Fruit fly (Drosophila melanogaster) whole organism, embryonic: ENCODE results near the gene CG11986.

Source experiments
- Adf1 ChIP-seq: fragments of 200-800 bp; sonication (Bioruptor generic); IDR thresholded peaks from 2 replicates; pipeline ENCODE4 v1.3.6; 2022; ENCODE audit warnings: missing biosample characterization, missing genetic modification characterization
- CG10959 ChIP-seq: fragments of 200-800 bp; sonication (Bioruptor generic); IDR thresholded peaks from 2 replicates; pipeline ENCODE4 v1.3.6; 2022; ENCODE audit warnings: missing biosample characterization, missing genetic modification characterization
- CG11696 ChIP-seq: fragments of 200-800 bp; sonication (Bioruptor generic); IDR thresholded peaks from 2 replicates; pipeline ENCODE4 v1.3.6; 2022; ENCODE audit warnings: missing biosample characterization, missing genetic modification characterization
- CG12299 ChIP-seq: fragments of 200-800 bp; sonication (Bioruptor generic); optimal IDR thresholded peaks from 2 replicates; lab custom pipeline; 2018; ENCODE audit warnings: missing biosample characterization, mild to moderate bottlenecking, missing genetic modification characterization
- CG1233 ChIP-seq: fragments of 200-800 bp; sonication (Bioruptor generic); optimal IDR thresholded peaks from 4 replicates; lab custom pipeline; 2018; ENCODE audit warnings: missing biosample characterization, mild to moderate bottlenecking, missing genetic modification characterization
- CG13287 ChIP-seq: fragments of 200-800 bp; sonication (Bioruptor generic); IDR thresholded peaks from 2 replicates; pipeline ENCODE4 v1.3.6; 2022; ENCODE audit warnings: missing biosample characterization, missing genetic modification characterization; ENCODE audit not compliant: partially characterized antibody
- CG15011 ChIP-seq: fragments of 200-800 bp; sonication (Bioruptor generic); optimal IDR thresholded peaks from 3 replicates; lab custom pipeline; 2018; ENCODE audit warnings: missing biosample characterization, mild to moderate bottlenecking, missing genetic modification characterization
- CG15073 ChIP-seq: fragments of 200-800 bp; sonication (Bioruptor generic); optimal IDR thresholded peaks from 2 replicates; lab custom pipeline; 2016; ENCODE audit warnings: missing biosample characterization, missing genetic modification characterization
- CG15479 ChIP-seq: fragments of 200-800 bp; sonication (Bioruptor generic); optimal IDR thresholded peaks from 3 replicates; lab custom pipeline; 2019; ENCODE audit warnings: missing biosample characterization, mild to moderate bottlenecking, missing genetic modification characterization, moderate library complexity
- CG17385 ChIP-seq: fragments of 200-800 bp; sonication (Bioruptor generic); optimal IDR thresholded peaks from 3 replicates; lab custom pipeline; 2018; ENCODE audit warnings: missing biosample characterization, mild to moderate bottlenecking, missing genetic modification characterization
- CG2129 ChIP-seq: fragments of 200-800 bp; sonication (Bioruptor generic); IDR thresholded peaks from 2 replicates; pipeline ENCODE4 v1.3.6; 2022; ENCODE audit warnings: missing biosample characterization, missing genetic modification characterization; ENCODE audit not compliant: partially characterized antibody
- CG2712 ChIP-seq: fragments of 200-800 bp; optimal IDR thresholded peaks from 3 replicates; lab custom pipeline; 2019; ENCODE audit warnings: missing biosample characterization, mild to moderate bottlenecking, missing genetic modification characterization, moderate library complexity
- CG4328 ChIP-seq: fragments of 200-800 bp; sonication (Bioruptor generic); optimal IDR thresholded peaks from 3 replicates; lab custom pipeline; 2017; ENCODE audit warnings: missing biosample characterization, missing genetic modification reagents, missing genetic modification characterization
- CG4360 ChIP-seq: fragments of 200-800 bp; sonication (Bioruptor generic); IDR thresholded peaks from 2 replicates; pipeline ENCODE4 v1.3.6; 2022; ENCODE audit warnings: missing biosample characterization, missing genetic modification characterization
- CG4424 ChIP-seq: fragments of 200-800 bp; sonication (Bioruptor generic); optimal IDR thresholded peaks from 3 replicates; lab custom pipeline; 2016; ENCODE audit warnings: missing biosample characterization, missing genetic modification characterization
- CG6765 ChIP-seq: fragments of 200-800 bp; sonication (Bioruptor generic); optimal IDR thresholded peaks from 3 replicates; lab custom pipeline; 2017; ENCODE audit warnings: missing biosample characterization, mild to moderate bottlenecking, missing genetic modification characterization
- CG7357 ChIP-seq: fragments of 200-800 bp; sonication (Bioruptor generic); IDR thresholded peaks from 3 replicates; pipeline ENCODE4 v1.3.6; 2022; ENCODE audit warnings: missing biosample characterization, missing genetic modification characterization
- CG7372 ChIP-seq: fragments of 200-800 bp; sonication (Bioruptor generic); IDR thresholded peaks from 2 replicates; pipeline ENCODE4 v1.3.6; 2022; ENCODE audit warnings: missing biosample characterization, missing genetic modification characterization
- CG7987 ChIP-seq: fragments of 200-800 bp; sonication (Bioruptor generic); optimal IDR thresholded peaks from 2 replicates; lab custom pipeline; 2018; ENCODE audit warnings: missing biosample characterization, mild to moderate bottlenecking, missing genetic modification characterization, moderate library complexity
- CG8281 ChIP-seq: fragments of 200-800 bp; sonication (Bioruptor generic); optimal IDR thresholded peaks from 2 replicates; lab custom pipeline; 2018; ENCODE audit warnings: missing biosample characterization, mild to moderate bottlenecking, missing genetic modification characterization, moderate library complexity
- CG8290 ChIP-seq, 3 experiments: fragments of 200-800 bp; sonication (Bioruptor generic); optimal IDR thresholded peaks; 2 replicates each; lab custom pipeline; 2016 to 2019; ENCODE audit warnings: missing biosample characterization in 3 of 3, missing genetic modification characterization in 3 of 3, mild to moderate bottlenecking in 2 of 3, moderate library complexity in 1 of 3
- CG8359 ChIP-seq: fragments of 200-800 bp; sonication (Bioruptor generic); optimal IDR thresholded peaks from 2 replicates; lab custom pipeline; 2017; ENCODE audit warnings: missing biosample characterization, mild to moderate bottlenecking, missing genetic modification characterization, borderline replicate concordance
- CG9932 ChIP-seq: fragments of 200-800 bp; sonication (Bioruptor generic); IDR thresholded peaks from 2 replicates; pipeline ENCODE4 v1.3.6; 2022; ENCODE audit warnings: missing biosample characterization, missing genetic modification characterization
- CoRest ChIP-seq: fragments of 200-800 bp; sonication (Bioruptor generic); optimal IDR thresholded peaks from 3 replicates; lab custom pipeline; 2018; ENCODE audit warnings: missing biosample characterization, mild to moderate bottlenecking, missing genetic modification characterization, moderate library complexity
- Dip3 ChIP-seq: fragments of 200-800 bp; sonication (Bioruptor generic); optimal IDR thresholded peaks from 3 replicates; lab custom pipeline; 2016; ENCODE audit warnings: missing biosample characterization, missing genetic modification characterization
- MESR4 ChIP-seq: fragments of 200-800 bp; sonication (Bioruptor generic); optimal IDR thresholded peaks from 2 replicates; lab custom pipeline; 2018; ENCODE audit warnings: missing biosample characterization, mild to moderate bottlenecking, missing genetic modification characterization, moderate library complexity
- Mad ChIP-seq: fragments of 200-800 bp; sonication (Bioruptor generic); optimal IDR thresholded peaks from 2 replicates; lab custom pipeline; 2016; ENCODE audit warnings: missing biosample characterization, missing genetic modification characterization
- Oaz ChIP-seq: fragments of 200-800 bp; sonication (Bioruptor generic); IDR thresholded peaks from 2 replicates; pipeline ENCODE4 v1.3.6; 2022; ENCODE audit warnings: missing biosample characterization, missing genetic modification characterization
- Oli ChIP-seq: fragments of 200-800 bp; sonication (Bioruptor generic); optimal IDR thresholded peaks from 2 replicates; lab custom pipeline; 2018; ENCODE audit warnings: missing biosample characterization, mild to moderate bottlenecking, missing genetic modification characterization, moderate library complexity
- Rx ChIP-seq: fragments of 200-800 bp; sonication (Bioruptor generic); IDR thresholded peaks from 2 replicates; pipeline ENCODE4 v1.3.6; 2022; ENCODE audit warnings: missing biosample characterization, missing genetic modification characterization
- Stat92E ChIP-seq, 3 experiments: fragments of >200 bp in 2 of 3; fragments of 200-800 bp in 1 of 3; sonication (Bioruptor generic) in 1 of 3; optimal IDR thresholded peaks; 2 replicates each; lab custom pipeline; 2017 to 2019; ENCODE audit warnings: missing biosample characterization in 3 of 3, missing genetic modification characterization in 3 of 3, mild to moderate bottlenecking in 1 of 3, moderate library complexity in 1 of 3
- TFAM ChIP-seq: fragments of 200-800 bp; sonication (Bioruptor generic); optimal IDR thresholded peaks from 2 replicates; lab custom pipeline; 2017; ENCODE audit warnings: missing biosample characterization, missing genetic modification characterization, inconsistent platforms
- Usf ChIP-seq: fragments of 200-800 bp; sonication (Bioruptor generic); optimal IDR thresholded peaks from 2 replicates; lab custom pipeline; 2017; ENCODE audit warnings: missing genotype, missing biosample characterization, missing genetic modification characterization
- az2 ChIP-seq: fragments of 200-800 bp; sonication (Bioruptor generic); optimal IDR thresholded peaks from 3 replicates; lab custom pipeline; 2016; ENCODE audit warnings: missing biosample characterization, missing genetic modification characterization
- ci ChIP-seq: fragments of 200-800 bp; sonication (Bioruptor generic); IDR thresholded peaks from 3 replicates; pipeline ENCODE4 v1.3.6; 2022; ENCODE audit warnings: missing biosample characterization, missing genetic modification characterization
- crc ChIP-seq: fragments of 200-800 bp; sonication (Bioruptor generic); optimal IDR thresholded peaks from 2 replicates; lab custom pipeline; 2016; ENCODE audit warnings: missing biosample characterization, missing genetic modification characterization
- emc ChIP-seq: fragments of 200-800 bp; sonication (Bioruptor generic); optimal IDR thresholded peaks from 2 replicates; lab custom pipeline; 2016; ENCODE audit warnings: missing biosample characterization, missing genetic modification characterization
- gce ChIP-seq: fragments of 200-800 bp; sonication (Bioruptor generic); IDR thresholded peaks from 3 replicates; pipeline ENCODE4 v1.3.6; 2022; ENCODE audit warnings: missing biosample characterization, missing genetic modification characterization
- jigr1 ChIP-seq: fragments of 200-800 bp; sonication (Bioruptor generic); IDR thresholded peaks from 3 replicates; pipeline ENCODE4 v1.3.6; 2022; ENCODE audit warnings: missing biosample characterization, missing genetic modification characterization
- kay ChIP-seq: fragments of 200-800 bp; sonication (Bioruptor generic); optimal IDR thresholded peaks from 2 replicates; lab custom pipeline; 2016; ENCODE audit warnings: missing biosample characterization, missing genetic modification characterization
- odd ChIP-seq: fragments of 200-800 bp; sonication (Bioruptor generic); optimal IDR thresholded peaks from 2 replicates; lab custom pipeline; 2017; ENCODE audit warnings: missing biosample characterization, mild to moderate bottlenecking, missing genetic modification characterization
- onecut ChIP-seq: fragments of 200-800 bp; sonication (Bioruptor generic); IDR thresholded peaks from 2 replicates; pipeline ENCODE4 v1.3.6; 2022; ENCODE audit warnings: missing biosample characterization, missing genetic modification characterization
- peb ChIP-seq: fragments of 200-800 bp; sonication (Bioruptor generic); IDR thresholded peaks from 2 replicates; pipeline ENCODE4 v1.3.6; 2022; ENCODE audit warnings: missing biosample characterization, missing genetic modification characterization
- pfk ChIP-seq: fragments of 200-800 bp; sonication (Bioruptor generic); optimal IDR thresholded peaks from 2 replicates; lab custom pipeline; 2018; ENCODE audit warnings: missing biosample characterization, mild to moderate bottlenecking, missing genetic modification characterization, moderate library complexity
- pnt ChIP-seq: fragments of 200-800 bp; sonication (Bioruptor generic); optimal IDR thresholded peaks from 3 replicates; lab custom pipeline; 2016; ENCODE audit warnings: missing biosample characterization, missing genetic modification characterization
- sob ChIP-seq: fragments of 200-800 bp; sonication (Bioruptor generic); IDR thresholded peaks from 2 replicates; pipeline ENCODE4 v1.3.6; 2022; ENCODE audit warnings: missing biosample characterization, missing genetic modification characterization
- tx ChIP-seq: fragments of 200-800 bp; sonication (Bioruptor generic); optimal IDR thresholded peaks from 2 replicates; lab custom pipeline; 2016; ENCODE audit warnings: missing biosample characterization, missing genetic modification characterization
- usp ChIP-seq: fragments of >200 bp; optimal IDR thresholded peaks from 2 replicates; lab custom pipeline; 2017; ENCODE audit warnings: missing biosample characterization, missing genetic modification characterization
- vvl ChIP-seq: fragments of 200-800 bp; sonication (Bioruptor generic); IDR thresholded peaks from 2 replicates; pipeline ENCODE4 v1.3.6; 2022; ENCODE audit warnings: missing biosample characterization, missing genetic modification characterization

Gene CG11986

dm6 chr3R:8992928-8993579 lies 22.2 kb upstream of the CG11986 start, which contains the start of gene CG11975 (continued):
- TF ChIP-seq CG7357: no peak
- TF ChIP-seq CG1233 (GFP tag; lab: Kevin White, UChicago): peak; percentile 48
- no peak for TF ChIP-seq CG6765
- TF ChIP-seq pfk (GFP tag; lab: Kevin White, UChicago): no peak
- TF ChIP-seq CG4360 (GFP tag; lab: Robert Waterston, UW): no peak
- peak; percentile 28; the same call in 1 of the 2 replicates for TF ChIP-seq Rx (GFP tag; lab: Robert Waterston, UW)
- peak; percentile 73 for TF ChIP-seq az2 (GFP tag; lab: Kevin White, UChicago)
- peak; percentile 30 for TF ChIP-seq CG4328 (GFP tag; lab: Kevin White, UChicago)
- no peak for TF ChIP-seq CG15073 (GFP tag; lab: Kevin White, UChicago)
- TF ChIP-seq onecut (GFP tag; lab: Robert Waterston, UW): peak; percentile 85
- TF ChIP-seq tx (GFP tag; lab: Kevin White, UChicago): peak; percentile 86
- no peak for TF ChIP-seq CG8359 (GFP tag; lab: Kevin White, UChicago)
- TF ChIP-seq Oli: no peak
- TF ChIP-seq CG11696 (GFP tag; lab: Robert Waterston, UW): no peak
- no peak for TF ChIP-seq Oaz
- TF ChIP-seq CG17385 (GFP tag; lab: Kevin White, UChicago): no peak
- TF ChIP-seq jigr1 (GFP tag; lab: Robert Waterston, UW): no peak
- peak; percentile 86 for TF ChIP-seq sob
- TF ChIP-seq Stat92E (GFP tag; optimal IDR thresholded peaks at IDR 0.05; lab: Kevin White, UChicago): peak in 1 of 3 experiments; percentile 65
- TF ChIP-seq emc (GFP tag; lab: Kevin White, UChicago): peak; percentile 36
- TF ChIP-seq peb (GFP tag; lab: Robert Waterston, UW): 0 out of 2 replicates have a peak, but pooled peaks have one; percentile 21
- peak; percentile 29; the same call in 1 of the 3 replicates for TF ChIP-seq ci (GFP tag; lab: Robert Waterston, UW)
- peak; percentile 60 for TF ChIP-seq crc
- peak; percentile 49 for TF ChIP-seq CG12299 (tag; lab: Kevin White, UChicago)
- 0 out of 2 replicates have a peak, but pooled peaks have one; percentile 21 for TF ChIP-seq CG10959 (GFP tag; lab: Robert Waterston, UW)
- peak; percentile 74 for TF ChIP-seq CG2712
- no peak for TF ChIP-seq CG15011 (GFP tag; lab: Kevin White, UChicago)
- TF ChIP-seq CG8290 (GFP tag; optimal IDR thresholded peaks at IDR 0.05; lab: Kevin White, UChicago): peak; percentile 84
- peak in 1 of 2 experiments; percentile 2 for TF ChIP-seq CG8290 (tag; optimal IDR thresholded peaks at IDR 0.05; lab: Kevin White, UChicago)
- TF ChIP-seq CG7987 (GFP tag; lab: Kevin White, UChicago): peak; percentile 44
- TF ChIP-seq kay (GFP tag; lab: Kevin White, UChicago): peak; percentile 49
- TF ChIP-seq usp (GFP tag; lab: Kevin White, UChicago): no peak
- peak; percentile 74 for TF ChIP-seq CoRest (tag; lab: Kevin White, UChicago)
- peak; percentile 91 for TF ChIP-seq CG9932 (GFP tag; lab: Robert Waterston, UW)
- TF ChIP-seq Dip3 (GFP tag; lab: Kevin White, UChicago): peak; percentile 82
- peak; percentile 77 for TF ChIP-seq CG4424 (GFP tag; lab: Kevin White, UChicago)
- peak; percentile 84 for TF ChIP-seq CG13287
- no peak for TF ChIP-seq gce (GFP tag; lab: Robert Waterston, UW)
- no peak for TF ChIP-seq CG8281 (tag; lab: Kevin White, UChicago)
- TF ChIP-seq Mad (GFP tag; lab: Kevin White, UChicago): peak; percentile 70
- no peak for TF ChIP-seq TFAM (GFP tag; lab: Kevin White, UChicago)
- peak; percentile 36 for TF ChIP-seq MESR4 (GFP tag; lab: Kevin White, UChicago)
- TF ChIP-seq Adf1 (GFP tag; lab: Robert Waterston, UW): 0 out of 2 replicates have a peak, but pooled peaks have one; percentile 12
- TF ChIP-seq CG7372: no peak
- TF ChIP-seq pnt (GFP tag; lab: Kevin White, UChicago): peak; percentile 68
- peak; percentile 50; the same call in 1 of the 2 replicates for TF ChIP-seq CG2129 (GFP tag; lab: Robert Waterston, UW)
- TF ChIP-seq Usf: no peak
- peak; percentile 61 for TF ChIP-seq vvl (GFP tag; lab: Robert Waterston, UW)
- no peak for TF ChIP-seq odd (GFP tag; lab: Kevin White, UChicago)
- no peak for TF ChIP-seq CG15479 (GFP tag; lab: Kevin White, UChicago)
